Fruit fly (Drosophila melanogaster): Measurements from ENCODE around the gene bond.
A peak's percentile ranks its signal among the peaks of the same experiment; 100 is the strongest.

Gene bond

dm6 chr3R:22515384-22515783 is 35.1 kb upstream of the bond start:
- TF ChIP-seq cas (GFP tag; IDR thresholded peaks at IDR 0.05) (no peak), CG4820 (GFP tag; optimal IDR thresholded peaks at IDR 0.05) (no peak), CG1792 (GFP tag; optimal IDR thresholded peaks at IDR 0.05) (no peak), CG14965 (GFP tag; optimal IDR thresholded peaks at IDR 0.05; ENCODE audit: borderline replicate concordance) (no peak), CG12659 (GFP tag; optimal IDR thresholded peaks at IDR 0.05) (no peak), ind (GFP tag; optimal IDR thresholded peaks at IDR 0.05) (peak; percentile 3), sisA (GFP tag; IDR thresholded peaks at IDR 0.05) (peak; percentile 35), tgo (GFP tag; IDR thresholded peaks at IDR 0.05) (no peak), bsh (GFP tag; optimal IDR thresholded peaks at IDR 0.05) (no peak), CG11695 (GFP tag; IDR thresholded peaks at IDR 0.05) (no peak), dmrt99B (tag; optimal IDR thresholded peaks at IDR 0.05) (peak; percentile 19), crol (GFP tag; IDR thresholded peaks at IDR 0.05) (no peak), slou (GFP tag; optimal IDR thresholded peaks at IDR 0.05) (no peak), CG13123 (GFP tag; optimal IDR thresholded peaks at IDR 0.05) (no peak), HmgZ (tag; optimal IDR thresholded peaks at IDR 0.05) (no peak), Kr (GFP tag; optimal IDR thresholded peaks at IDR 0.05) (no peak), Blimp-1 (GFP tag; optimal IDR thresholded peaks at IDR 0.05) (peak; percentile 10), sens (GFP tag) (peak; percentile 75), CG7987 (GFP tag; optimal IDR thresholded peaks at IDR 0.05) (no peak), CG17612 (GFP tag; IDR thresholded peaks at IDR 0.05) (0 out of 2 replicates have a peak, but pooled peaks have one; percentile 12), ems (GFP tag; optimal IDR thresholded peaks at IDR 0.05) (no peak), dimm (GFP tag; IDR thresholded peaks at IDR 0.05) (no peak), jing (GFP tag; optimal IDR thresholded peaks at IDR 0.05) (no peak), her (GFP tag; optimal IDR thresholded peaks at IDR 0.05) (no peak), Drgx (GFP tag; IDR thresholded peaks at IDR 0.05) (no peak), CG18599 (GFP tag; optimal IDR thresholded peaks at IDR 0.05) (peak; percentile 35), CG7839 (tag; optimal IDR thresholded peaks at IDR 0.05) (peak; percentile 15), Rfx (GFP tag; IDR thresholded peaks at IDR 0.05) (peak; percentile 54), fd96Cb (tag; optimal IDR thresholded peaks at IDR 0.05) (no peak), bbx (GFP tag; IDR thresholded peaks at IDR 0.05; ENCODE audit: partially characterized antibody) (no peak), CG15696 (tag; optimal IDR thresholded peaks at IDR 0.05) (no peak), Myb (GFP tag; optimal IDR thresholded peaks at IDR 0.05) (no peak), hkb (optimal IDR thresholded peaks at IDR 0.05) (no peak), hkb (GFP tag; IDR thresholded peaks at IDR 0.05) (0 out of 2 replicates have a peak, but pooled peaks have one; percentile 17), ab (GFP tag; optimal IDR thresholded peaks at IDR 0.05) (no peak), Vsx1 (GFP tag; optimal IDR thresholded peaks at IDR 0.05) (no peak), wor (GFP tag; IDR thresholded peaks at IDR 0.05) (no peak), CG1647 (GFP tag; optimal IDR thresholded peaks at IDR 0.05) (no peak), schlank (tag; optimal IDR thresholded peaks at IDR 0.05) (no peak), CG1602 (GFP tag; optimal IDR thresholded peaks at IDR 0.05) (no peak), ac (GFP tag; optimal IDR thresholded peaks at IDR 0.05) (no peak), Eip74EF (GFP tag; optimal IDR thresholded peaks at IDR 0.05) (no peak), repo (GFP tag; optimal IDR thresholded peaks at IDR 0.05) (no peak), Atf3 (GFP tag; optimal IDR thresholded peaks at IDR 0.05) (no peak), CG11723 (GFP tag; optimal IDR thresholded peaks at IDR 0.05) (no peak), CG10321 (GFP tag; IDR thresholded peaks at IDR 0.05) (no peak), CG11504 (tag; optimal IDR thresholded peaks at IDR 0.05) (peak; percentile 17), CG3163 (GFP tag; optimal IDR thresholded peaks at IDR 0.05) (no peak), Oli (tag; optimal IDR thresholded peaks at IDR 0.05) (peak; percentile 10), Dbx (GFP tag; IDR thresholded peaks at IDR 0.05) (0 out of 3 replicates have a peak, but pooled peaks have one; percentile 11), row (GFP tag; IDR thresholded peaks at IDR 0.05) (peak; percentile 29; the same call in 1 of the 3 replicates), Elba2 (GFP tag; optimal IDR thresholded peaks at IDR 0.05) (no peak)

Measured in whole organism, embryonic.